Fruit fly (Drosophila melanogaster) whole organism, prepupa: ENCODE measurements around the gene scf.

Source experiments
- Blimp-1 ChIP-seq: fragments of 200-800 bp; sonication (Bioruptor generic); optimal IDR thresholded peaks from 3 replicates; lab custom pipeline; 2017; ENCODE audit warnings: missing biosample characterization, missing genetic modification characterization, mild to moderate bottlenecking, moderate library complexity, missing genetic modification reagents
- CG10631 ChIP-seq: fragments of 200-800 bp; sonication (Bioruptor generic); optimal IDR thresholded peaks from 2 replicates; lab custom pipeline; 2016; ENCODE audit warnings: missing biosample characterization, missing genetic modification characterization
- CG10669 ChIP-seq: fragments of 200-800 bp; sonication (Bioruptor generic); optimal IDR thresholded peaks from 3 replicates; lab custom pipeline; 2018; ENCODE audit warnings: missing biosample characterization, mild to moderate bottlenecking, missing genetic modification characterization, moderate library complexity
- CG11294 ChIP-seq: fragments of 200-800 bp; sonication (Bioruptor generic); IDR thresholded peaks from 2 replicates; pipeline ENCODE4 v1.3.6; 2022; ENCODE audit warnings: missing biosample characterization, missing genetic modification characterization
- CG11762 ChIP-seq: fragments of 200-800 bp; sonication (Bioruptor generic); optimal IDR thresholded peaks from 3 replicates; lab custom pipeline; 2016; ENCODE audit warnings: missing biosample characterization, missing genetic modification characterization; ENCODE audit not compliant: insufficient read depth
- CG11902 ChIP-seq: fragments of 200-800 bp; sonication (Bioruptor generic); optimal IDR thresholded peaks from 3 replicates; lab custom pipeline; 2016; ENCODE audit warnings: missing biosample characterization, missing genetic modification characterization
- CG15336 ChIP-seq: fragments of 200-800 bp; sonication (Bioruptor generic); IDR thresholded peaks from 2 replicates; pipeline ENCODE4 v1.3.6; 2022; ENCODE audit warnings: missing biosample characterization, missing genetic modification characterization
- CG1621 ChIP-seq: fragments of 200-800 bp; sonication (Bioruptor generic); optimal IDR thresholded peaks from 3 replicates; lab custom pipeline; 2018; ENCODE audit warnings: missing biosample characterization, mild to moderate bottlenecking, missing genetic modification characterization
- CG16779 ChIP-seq: fragments of 200-800 bp; sonication (Bioruptor generic); optimal IDR thresholded peaks from 3 replicates; lab custom pipeline; 2017; ENCODE audit warnings: missing biosample characterization, mild to moderate bottlenecking, missing genetic modification characterization
- CG3032 ChIP-seq: fragments of 200-800 bp; optimal IDR thresholded peaks from 2 replicates; lab custom pipeline; 2019; ENCODE audit warnings: missing biosample characterization, mild to moderate bottlenecking, missing genetic modification characterization, moderate library complexity
- CG31627 ChIP-seq: fragments of 200-800 bp; sonication (Bioruptor generic); optimal IDR thresholded peaks from 3 replicates; lab custom pipeline; 2016; ENCODE audit warnings: missing biosample characterization, missing genetic modification characterization
- CG3919 ChIP-seq: fragments of 200-800 bp; sonication (Bioruptor generic); optimal IDR thresholded peaks from 3 replicates; lab custom pipeline; 2016; ENCODE audit warnings: missing biosample characterization, missing genetic modification characterization
- CG4318 ChIP-seq: fragments of 200-800 bp; sonication (Bioruptor generic); optimal IDR thresholded peaks from 3 replicates; lab custom pipeline; 2017; ENCODE audit warnings: missing biosample characterization, mild to moderate bottlenecking, missing genetic modification characterization
- CG6163 ChIP-seq: fragments of 200-800 bp; sonication (Bioruptor generic); IDR thresholded peaks from 3 replicates; pipeline ENCODE4 v1.3.6; 2022; ENCODE audit warnings: missing biosample characterization, missing genetic modification characterization
- CG6276 ChIP-seq: fragments of 200-800 bp; sonication (Bioruptor generic); optimal IDR thresholded peaks from 2 replicates; lab custom pipeline; 2017; ENCODE audit warnings: missing biosample characterization, mild to moderate bottlenecking, missing genetic modification characterization
- CG6792 ChIP-seq: fragments of 200-800 bp; sonication (Bioruptor generic); optimal IDR thresholded peaks from 3 replicates; lab custom pipeline; 2016; ENCODE audit warnings: missing biosample characterization, missing genetic modification characterization
- CG6808 ChIP-seq: fragments of 200-800 bp; sonication (Bioruptor generic); optimal IDR thresholded peaks from 3 replicates; lab custom pipeline; 2017; ENCODE audit warnings: missing biosample characterization, missing genetic modification characterization, mild to moderate bottlenecking, moderate library complexity, missing genetic modification reagents
- CG6854 ChIP-seq: fragments of 200-800 bp; sonication (Bioruptor generic); optimal IDR thresholded peaks from 2 replicates; lab custom pipeline; 2017; ENCODE audit warnings: missing biosample characterization, mild to moderate bottlenecking, missing genetic modification characterization
- CG7368 ChIP-seq: fragments of 200-800 bp; sonication (Bioruptor generic); optimal IDR thresholded peaks from 3 replicates; lab custom pipeline; 2016; ENCODE audit warnings: missing biosample characterization, missing genetic modification characterization
- CG8119 ChIP-seq: fragments of 200-800 bp; sonication (Bioruptor generic); IDR thresholded peaks from 3 replicates; pipeline ENCODE4 v1.3.6; 2022; ENCODE audit warnings: missing biosample characterization, missing genetic modification characterization
- CG8632 ChIP-seq: fragments of 200-800 bp; sonication (Bioruptor generic); optimal IDR thresholded peaks from 3 replicates; lab custom pipeline; 2016; ENCODE audit warnings: missing biosample characterization, missing genetic modification characterization
- Eip78C ChIP-seq: fragments of 200-800 bp; sonication (Bioruptor generic); peaks from one replicate; lab custom pipeline; 2016; ENCODE audit warnings: missing biosample characterization, missing genetic modification characterization
- Ets21C ChIP-seq: fragments of 200-800 bp; sonication (Bioruptor generic); optimal IDR thresholded peaks from 3 replicates; lab custom pipeline; 2016; ENCODE audit warnings: missing biosample characterization, missing genetic modification characterization
- Ets96B ChIP-seq: fragments of 200-800 bp; optimal IDR thresholded peaks from 2 replicates; lab custom pipeline; 2019; ENCODE audit warnings: missing biosample characterization, mild to moderate bottlenecking, missing genetic modification characterization, moderate library complexity
- Gug ChIP-seq: fragments of 200-800 bp; sonication (Bioruptor generic); IDR thresholded peaks from 2 replicates; pipeline ENCODE4 v1.3.6; 2022; ENCODE audit warnings: missing biosample characterization, missing genetic modification characterization
- Hr38 ChIP-seq: sonication (Bioruptor generic); optimal IDR thresholded peaks from 2 replicates; lab custom pipeline; 2016; ENCODE audit warnings: missing biosample characterization, missing genetic modification characterization
- Hr39 ChIP-seq: fragments of 200-800 bp; sonication (Bioruptor generic); optimal IDR thresholded peaks from 2 replicates; lab custom pipeline; 2016; ENCODE audit warnings: missing biosample characterization, missing genetic modification characterization
- Lpt ChIP-seq: fragments of 200-800 bp; sonication (Bioruptor generic); optimal IDR thresholded peaks from 3 replicates; lab custom pipeline; 2016; ENCODE audit warnings: missing biosample characterization, missing genetic modification characterization
- Met ChIP-seq: fragments of 200-800 bp; sonication (Bioruptor generic); optimal IDR thresholded peaks from 3 replicates; lab custom pipeline; 2016; ENCODE audit warnings: missing biosample characterization, missing genetic modification characterization
- OdsH ChIP-seq: fragments of 200-800 bp; sonication (Bioruptor generic); optimal IDR thresholded peaks from 3 replicates; lab custom pipeline; 2016; ENCODE audit warnings: missing biosample characterization, missing genetic modification characterization
- Sox102F ChIP-seq: fragments of 200-800 bp; sonication (Bioruptor generic); optimal IDR thresholded peaks from 2 replicates; lab custom pipeline; 2016; ENCODE audit warnings: missing biosample characterization, mild to moderate bottlenecking, missing genetic modification characterization
- Sox14 ChIP-seq: fragments of 200-800 bp; sonication (Bioruptor generic); optimal IDR thresholded peaks from 3 replicates; lab custom pipeline; 2016; ENCODE audit warnings: missing biosample characterization, missing genetic modification characterization
- Sox15 ChIP-seq: fragments of 200-800 bp; sonication (Bioruptor generic); optimal IDR thresholded peaks from 3 replicates; lab custom pipeline; 2016; ENCODE audit warnings: missing biosample characterization, missing genetic modification characterization
- achi ChIP-seq: fragments of 200-800 bp; sonication (Bioruptor generic); optimal IDR thresholded peaks from 3 replicates; lab custom pipeline; 2016; ENCODE audit warnings: missing biosample characterization, missing genetic modification characterization
- cyc ChIP-seq: fragments of 200-800 bp; sonication (Bioruptor generic); optimal IDR thresholded peaks from 3 replicates; lab custom pipeline; 2016; ENCODE audit warnings: missing biosample characterization, missing genetic modification characterization
- dac ChIP-seq: fragments of 200-800 bp; sonication (Bioruptor generic); optimal IDR thresholded peaks from 2 replicates; lab custom pipeline; 2017; ENCODE audit warnings: missing biosample characterization, mild to moderate bottlenecking, missing genetic modification characterization
- dsx ChIP-seq: fragments of 200-800 bp; optimal IDR thresholded peaks from 3 replicates; lab custom pipeline; 2019; ENCODE audit warnings: missing biosample characterization, mild to moderate bottlenecking, missing genetic modification characterization, moderate library complexity; ENCODE audit not compliant: poor library complexity, severe bottlenecking
- eg ChIP-seq: fragments of 200-800 bp; sonication (Bioruptor generic); IDR thresholded peaks from 3 replicates; pipeline ENCODE4 v1.3.6; 2022; ENCODE audit warnings: missing biosample characterization, missing genetic modification characterization
- esn ChIP-seq: fragments of 200-800 bp; sonication (Bioruptor generic); optimal IDR thresholded peaks from 2 replicates; lab custom pipeline; 2016; ENCODE audit warnings: missing biosample characterization, mild to moderate bottlenecking, missing genetic modification characterization, moderate library complexity
- fd59A ChIP-seq: fragments of 200-800 bp; sonication (Bioruptor generic); optimal IDR thresholded peaks from 2 replicates; lab custom pipeline; 2017; ENCODE audit warnings: missing biosample characterization, mild to moderate bottlenecking, missing genetic modification characterization, missing genetic modification reagents
- fd85E ChIP-seq: fragments of 200-800 bp; sonication (Bioruptor generic); optimal IDR thresholded peaks from 3 replicates; lab custom pipeline; 2016; ENCODE audit warnings: missing biosample characterization, missing genetic modification characterization
- fkh ChIP-seq: fragments of 200-800 bp; sonication (Bioruptor generic); optimal IDR thresholded peaks from 3 replicates; lab custom pipeline; 2017; ENCODE audit warnings: missing biosample characterization, mild to moderate bottlenecking, missing genetic modification characterization, moderate library complexity
- lz ChIP-seq: fragments of 200-800 bp; sonication (Bioruptor generic); optimal IDR thresholded peaks from 3 replicates; lab custom pipeline; 2016; ENCODE audit warnings: missing biosample characterization, missing genetic modification characterization
- net ChIP-seq: fragments of 200-800 bp; sonication (Bioruptor generic); optimal IDR thresholded peaks from 3 replicates; lab custom pipeline; 2016; ENCODE audit warnings: missing biosample characterization, missing genetic modification characterization
- salr ChIP-seq, 2 experiments: fragments of 200-800 bp; sonication (Bioruptor generic); optimal IDR thresholded peaks; 3 replicates each; lab custom pipeline; 2016 to 2018; ENCODE audit warnings: missing biosample characterization in 2 of 2, missing genetic modification characterization in 2 of 2, mild to moderate bottlenecking in 1 of 2
- spab ChIP-seq: fragments of 200-800 bp; sonication (Bioruptor generic); optimal IDR thresholded peaks from 2 replicates; lab custom pipeline; 2017; ENCODE audit warnings: missing biosample characterization, mild to moderate bottlenecking, missing genetic modification characterization, missing genetic modification reagents
- svp ChIP-seq: fragments of 200-800 bp; sonication (Bioruptor generic); peaks from one replicate; lab custom pipeline; 2016; ENCODE audit warnings: missing biosample characterization, missing genetic modification characterization
- topi ChIP-seq: fragments of 200-800 bp; sonication (Bioruptor generic); optimal IDR thresholded peaks from 3 replicates; lab custom pipeline; 2016; ENCODE audit warnings: missing biosample characterization, missing genetic modification characterization
- vri ChIP-seq: fragments of 200-800 bp; sonication (Bioruptor generic); optimal IDR thresholded peaks from 3 replicates; lab custom pipeline; 2016; ENCODE audit warnings: missing biosample characterization, mild to moderate bottlenecking, missing genetic modification characterization

The scf gene

DNA sequence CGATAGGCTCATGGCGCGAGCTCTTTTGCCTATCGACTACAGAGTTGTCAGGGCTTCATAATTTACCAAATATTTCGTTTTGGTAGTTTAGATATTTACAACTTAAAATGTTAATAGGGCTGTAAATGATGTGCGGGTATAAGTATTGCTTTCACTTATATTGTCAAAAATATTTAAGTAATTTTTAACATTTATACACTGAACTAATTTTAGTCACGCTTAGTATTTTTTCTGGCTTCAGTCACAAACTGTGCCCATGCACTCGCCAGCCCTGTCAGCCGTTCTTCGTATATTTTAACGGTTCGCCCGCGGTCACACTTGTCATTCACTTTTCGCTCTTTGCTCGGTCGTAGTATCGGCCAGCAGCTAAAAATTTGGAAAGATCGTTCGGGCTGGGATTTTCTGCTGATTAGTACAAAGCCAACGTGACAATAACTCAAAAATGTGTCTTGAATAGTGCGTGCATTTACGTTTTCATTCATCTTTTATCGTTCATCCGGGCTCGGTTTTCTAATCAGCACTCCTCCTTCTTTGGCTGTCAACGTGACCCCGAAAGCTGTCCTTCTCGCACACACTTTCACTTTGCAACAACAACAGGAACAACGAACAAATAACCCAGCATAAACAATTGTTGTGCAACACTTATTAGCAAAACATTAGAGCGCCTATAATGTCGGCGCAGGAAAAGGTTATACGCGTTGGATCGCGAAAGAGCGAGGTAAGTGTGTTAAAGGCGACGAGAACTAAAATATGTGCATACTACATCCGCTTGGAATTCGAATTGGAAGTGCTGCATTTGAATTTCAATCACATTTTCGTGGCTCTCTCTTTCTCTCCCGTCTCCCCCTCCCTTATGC lies 36.3 kb downstream of the scf start, which contains the start of the genes Hmbs and CG2211:
Gene Hmbs, plus strand, starts transcription at position 319 of the 857 bp plus-strand sequence.
Gene CG2211, minus strand, starts transcription at position 789 of the 857 bp plus-strand sequence.
- no peak for TF ChIP-seq net (GFP tag; lab: Kevin White, UChicago)
- peak; percentile 73 for TF ChIP-seq CG6854 (GFP tag; lab: Kevin White, UChicago)
- TF ChIP-seq salr (GFP tag; optimal IDR thresholded peaks at IDR 0.05; lab: Kevin White, UChicago), result peak in 1 of 2 experiments; percentile 38
- TF ChIP-seq CG6163 (GFP tag; lab: Robert Waterston, UW), result peak; percentile 81
- peak; percentile 34 for TF ChIP-seq dac (GFP tag; lab: Kevin White, UChicago)
- TF ChIP-seq Hr38 (GFP tag; lab: Kevin White, UChicago), result peak; percentile 57
- TF ChIP-seq Gug (GFP tag; lab: Robert Waterston, UW), result peak; percentile 64
- TF ChIP-seq CG10669, result no peak
- TF ChIP-seq CG6276 (GFP tag; lab: Kevin White, UChicago), result no peak
- peak; percentile 69 for TF ChIP-seq CG6792 (GFP tag; lab: Kevin White, UChicago)
- peak; percentile 65 for TF ChIP-seq CG15336
- peak; percentile 15 for TF ChIP-seq CG16779 (tag; lab: Kevin White, UChicago)
- TF ChIP-seq OdsH (GFP tag; lab: Kevin White, UChicago), result no peak
- peak; percentile 71 for TF ChIP-seq dsx (GFP tag; lab: Kevin White, UChicago)
- peak; percentile 89 for TF ChIP-seq CG31627 (GFP tag; lab: Kevin White, UChicago)
- TF ChIP-seq Met (GFP tag; lab: Kevin White, UChicago), result no peak
- TF ChIP-seq Lpt (GFP tag; lab: Kevin White, UChicago), result peak; percentile 58
- peak; percentile 83 for TF ChIP-seq CG3919 (GFP tag; lab: Kevin White, UChicago)
- TF ChIP-seq lz, result peak; percentile 72
- peak; percentile 87 for TF ChIP-seq Hr39 (GFP tag; lab: Kevin White, UChicago)
- peak; percentile 76 for TF ChIP-seq esn
- peak; percentile 81 for TF ChIP-seq Ets96B (tag; lab: Kevin White, UChicago)
- peak; percentile 76 for TF ChIP-seq CG10631
- peak; percentile 77 for TF ChIP-seq achi (GFP tag; lab: Kevin White, UChicago)
- peak; percentile 92 for TF ChIP-seq Eip78C
- no peak for TF ChIP-seq Sox102F (GFP tag; lab: Kevin White, UChicago)
- peak; percentile 58; the same call in 1 of the 2 replicates for TF ChIP-seq CG11294 (GFP tag; lab: Robert Waterston, UW)
- TF ChIP-seq Sox15 (GFP tag; lab: Kevin White, UChicago), result peak; percentile 58
- TF ChIP-seq CG11762 (GFP tag; lab: Kevin White, UChicago), result no peak
- TF ChIP-seq CG6808 (GFP tag; lab: Kevin White, UChicago), result peak; percentile 74
- TF ChIP-seq Blimp-1 (GFP tag; lab: Kevin White, UChicago), result peak; percentile 95
- peak; percentile 16 for TF ChIP-seq fd85E (GFP tag; lab: Kevin White, UChicago)
- TF ChIP-seq CG11902 (GFP tag; lab: Kevin White, UChicago), result peak; percentile 68
- TF ChIP-seq CG4318 (GFP tag; lab: Kevin White, UChicago), result no peak
- TF ChIP-seq topi (GFP tag; lab: Kevin White, UChicago), result peak; percentile 80
- TF ChIP-seq cyc, result peak; percentile 85
- no peak for TF ChIP-seq spab (GFP tag; lab: Kevin White, UChicago)
- peak; percentile 84 for TF ChIP-seq eg (GFP tag; lab: Robert Waterston, UW)
- peak; percentile 83 for TF ChIP-seq CG3032 (tag; lab: Kevin White, UChicago)
- TF ChIP-seq vri (GFP tag; lab: Kevin White, UChicago), result peak; percentile 20
- peak; percentile 59 for TF ChIP-seq CG7368 (GFP tag; lab: Kevin White, UChicago)
- no peak for TF ChIP-seq svp (GFP tag; lab: Kevin White, UChicago)
- no peak for TF ChIP-seq CG8632
- TF ChIP-seq Ets21C (GFP tag; lab: Kevin White, UChicago), result peak; percentile 64
- TF ChIP-seq Sox14, result peak; percentile 92
- peak; percentile 48 for TF ChIP-seq CG1621 (tag; lab: Kevin White, UChicago)
- TF ChIP-seq fkh (GFP tag; lab: Kevin White, UChicago), result peak; percentile 22
- TF ChIP-seq CG8119 (GFP tag; lab: Robert Waterston, UW), result peak; percentile 58; the same call in 2 of the 3 replicates
- TF ChIP-seq fd59A, result peak; percentile 37
